Fruit fly (Drosophila melanogaster) whole organism, embryonic: ENCODE results near the gene Smox.

Experiments
- Adf1 ChIP-seq: fragments of 200-800 bp; sonication (Bioruptor generic); IDR thresholded peaks from 2 replicates; pipeline ENCODE4 v1.3.6; 2022; ENCODE audit warnings: missing biosample characterization, missing genetic modification characterization
- Aef1 ChIP-seq: fragments of 200-800 bp; sonication (Bioruptor generic); IDR thresholded peaks from 3 replicates; pipeline ENCODE4 v1.3.6; 2022; ENCODE audit warnings: missing biosample characterization, missing genetic modification characterization
- Asciz ChIP-seq: fragments of 200-800 bp; sonication (Bioruptor generic); optimal IDR thresholded peaks from 2 replicates; lab custom pipeline; 2017; ENCODE audit warnings: missing biosample characterization, mild to moderate bottlenecking, missing genetic modification characterization, missing genetic modification reagents
- CG15011 ChIP-seq: fragments of 200-800 bp; sonication (Bioruptor generic); optimal IDR thresholded peaks from 3 replicates; lab custom pipeline; 2018; ENCODE audit warnings: missing biosample characterization, mild to moderate bottlenecking, missing genetic modification characterization
- CG16815 ChIP-seq: fragments of 200-800 bp; sonication (Bioruptor generic); optimal IDR thresholded peaks from 3 replicates; lab custom pipeline; 2017; ENCODE audit warnings: missing biosample characterization, mild to moderate bottlenecking, missing genetic modification characterization
- CG17385 ChIP-seq: fragments of 200-800 bp; sonication (Bioruptor generic); optimal IDR thresholded peaks from 3 replicates; lab custom pipeline; 2018; ENCODE audit warnings: missing biosample characterization, mild to moderate bottlenecking, missing genetic modification characterization
- CG18764 ChIP-seq: fragments of 200-800 bp; sonication (Bioruptor generic); optimal IDR thresholded peaks from 3 replicates; lab custom pipeline; 2016; ENCODE audit warnings: missing biosample characterization, missing genetic modification characterization
- CG2678 ChIP-seq: fragments of 200-800 bp; sonication (Bioruptor generic); optimal IDR thresholded peaks from 3 replicates; lab custom pipeline; 2019; ENCODE audit warnings: missing biosample characterization, mild to moderate bottlenecking, missing genetic modification characterization, moderate library complexity
- CG3065 ChIP-seq: fragments of 200-800 bp; sonication (Bioruptor generic); optimal IDR thresholded peaks from 2 replicates; lab custom pipeline; 2016; ENCODE audit warnings: missing biosample characterization, missing genetic modification characterization
- CG32772 ChIP-seq: fragments of 200-800 bp; sonication (Bioruptor generic); IDR thresholded peaks from 2 replicates; pipeline ENCODE4 v1.3.6; 2022; ENCODE audit warnings: missing biosample characterization, missing genetic modification characterization
- CG4328 ChIP-seq: fragments of 200-800 bp; sonication (Bioruptor generic); optimal IDR thresholded peaks from 3 replicates; lab custom pipeline; 2017; ENCODE audit warnings: missing biosample characterization, missing genetic modification reagents, missing genetic modification characterization
- CG4820 ChIP-seq: fragments of 200-800 bp; sonication (Bioruptor generic); optimal IDR thresholded peaks from 3 replicates; lab custom pipeline; 2016; ENCODE audit warnings: missing biosample characterization, missing genetic modification characterization
- CG5953 ChIP-seq: fragments of 200-800 bp; sonication (Bioruptor generic); IDR thresholded peaks from 2 replicates; pipeline ENCODE4 v1.3.6; 2022; ENCODE audit warnings: missing biosample characterization, missing genetic modification characterization
- CG6791 ChIP-seq: fragments of 200-800 bp; sonication (Bioruptor generic); IDR thresholded peaks from 3 replicates; pipeline ENCODE4 v1.3.6; 2022; ENCODE audit warnings: missing biosample characterization, missing genetic modification characterization; ENCODE audit not compliant: partially characterized antibody
- CG9437 ChIP-seq: fragments of 200-800 bp; sonication (Bioruptor generic); optimal IDR thresholded peaks from 2 replicates; lab custom pipeline; 2018; ENCODE audit warnings: missing biosample characterization, mild to moderate bottlenecking, missing genetic modification characterization
- CG9876 ChIP-seq: fragments of 200-800 bp; sonication (Bioruptor generic); optimal IDR thresholded peaks from 2 replicates; lab custom pipeline; 2016; ENCODE audit warnings: missing biosample characterization, missing genetic modification characterization
- Dek ChIP-seq: fragments of 200-800 bp; sonication (Bioruptor generic); optimal IDR thresholded peaks from 3 replicates; lab custom pipeline; 2019; ENCODE audit warnings: missing biosample characterization, mild to moderate bottlenecking, missing genetic modification characterization, moderate library complexity
- Dll ChIP-seq: fragments of 200-800 bp; sonication (Bioruptor generic); IDR thresholded peaks from 4 replicates; pipeline ENCODE4 v1.3.6; 2022; ENCODE audit warnings: missing biosample characterization, missing genetic modification characterization; ENCODE audit not compliant: partially characterized antibody
- Dp ChIP-seq: fragments of 200-800 bp; sonication (Bioruptor generic); optimal IDR thresholded peaks from 2 replicates; lab custom pipeline; 2018; ENCODE audit warnings: missing biosample characterization, mild to moderate bottlenecking, missing genetic modification characterization, moderate library complexity
- HLH4C ChIP-seq: fragments of 200-800 bp; sonication (Bioruptor generic); IDR thresholded peaks from 3 replicates; pipeline ENCODE4 v1.3.6; 2022; ENCODE audit warnings: missing biosample characterization, missing genetic modification characterization; ENCODE audit not compliant: partially characterized antibody
- HmgD ChIP-seq: fragments of 200-800 bp; sonication (Bioruptor generic); optimal IDR thresholded peaks from 3 replicates; lab custom pipeline; 2016; ENCODE audit warnings: missing biosample characterization, missing genetic modification characterization
- Hr39 ChIP-seq: fragments of >200 bp; optimal IDR thresholded peaks from 2 replicates; lab custom pipeline; 2017
- Meics ChIP-seq: fragments of 200-800 bp; sonication (Bioruptor generic); optimal IDR thresholded peaks from 2 replicates; lab custom pipeline; 2017; ENCODE audit warnings: missing biosample characterization, mild to moderate bottlenecking, missing genetic modification characterization
- NC2α ChIP-seq: fragments of 200-800 bp; sonication (Bioruptor generic); optimal IDR thresholded peaks from 2 replicates; lab custom pipeline; 2016; ENCODE audit warnings: missing biosample characterization, missing genetic modification characterization
- Nf-YA ChIP-seq: fragments of 200-800 bp; sonication (Bioruptor generic); IDR thresholded peaks from 2 replicates; pipeline ENCODE4 v1.3.6; 2022; ENCODE audit warnings: missing biosample characterization, missing genetic modification characterization
- Nf-YB ChIP-seq: fragments of 200-800 bp; sonication (Bioruptor generic); optimal IDR thresholded peaks from 3 replicates; lab custom pipeline; 2019; ENCODE audit warnings: missing biosample characterization, mild to moderate bottlenecking, missing genetic modification characterization, moderate library complexity
- Oli ChIP-seq: fragments of 200-800 bp; sonication (Bioruptor generic); optimal IDR thresholded peaks from 2 replicates; lab custom pipeline; 2018; ENCODE audit warnings: missing biosample characterization, mild to moderate bottlenecking, missing genetic modification characterization, moderate library complexity
- PHDP ChIP-seq: fragments of 200-800 bp; sonication (Bioruptor generic); optimal IDR thresholded peaks from 3 replicates; lab custom pipeline; 2018; ENCODE audit warnings: missing biosample characterization, mild to moderate bottlenecking, missing genetic modification characterization, moderate library complexity
- Side ChIP-seq: fragments of 200-800 bp; sonication (Bioruptor generic); optimal IDR thresholded peaks from 2 replicates; lab custom pipeline; 2016; ENCODE audit warnings: missing biosample characterization, missing genetic modification characterization
- Sox102F ChIP-seq: fragments of 200-800 bp; sonication (Bioruptor generic); optimal IDR thresholded peaks from 2 replicates; lab custom pipeline; 2018; ENCODE audit warnings: missing biosample characterization, mild to moderate bottlenecking, missing genetic modification characterization, moderate library complexity
- YL-1 ChIP-seq: fragments of 200-800 bp; sonication (Bioruptor generic); optimal IDR thresholded peaks from 3 replicates; lab custom pipeline; 2017; ENCODE audit warnings: missing biosample characterization, mild to moderate bottlenecking, missing genetic modification characterization
- ac ChIP-seq: fragments of 200-800 bp; sonication (Bioruptor generic); optimal IDR thresholded peaks from 3 replicates; lab custom pipeline; 2017; ENCODE audit warnings: missing biosample characterization, mild to moderate bottlenecking, missing genetic modification characterization
- ato ChIP-seq: fragments of 200-800 bp; sonication (Bioruptor generic); IDR thresholded peaks from 2 replicates; pipeline ENCODE4 v1.3.6; 2022; ENCODE audit warnings: missing biosample characterization, missing genetic modification characterization; ENCODE audit not compliant: partially characterized antibody
- cad ChIP-seq: fragments of >200 bp; optimal IDR thresholded peaks from 2 replicates; lab custom pipeline; 2017; ENCODE audit warnings: missing biosample characterization, missing genetic modification characterization
- dpn ChIP-seq, 2 experiments: fragments of 200-800 bp; sonication (Bioruptor generic); optimal IDR thresholded peaks; 3 replicates each; lab custom pipeline; 2016; ENCODE audit warnings: missing biosample characterization in 2 of 2, missing genetic modification characterization in 2 of 2
- ewg ChIP-seq: fragments of 200-800 bp; sonication (Bioruptor generic); optimal IDR thresholded peaks from 3 replicates; lab custom pipeline; 2017; ENCODE audit warnings: mild to moderate bottlenecking, missing biosample characterization, missing genetic modification reagents, missing genetic modification characterization
- fru ChIP-seq: fragments of >200 bp; optimal IDR thresholded peaks from 2 replicates; lab custom pipeline; 2017
- jumu ChIP-seq: fragments of 200-800 bp; sonication (Bioruptor generic); optimal IDR thresholded peaks from 3 replicates; lab custom pipeline; 2016; ENCODE audit warnings: missing biosample characterization, missing genetic modification characterization
- mam ChIP-seq: fragments of 200-800 bp; sonication (Bioruptor generic); optimal IDR thresholded peaks from 3 replicates; lab custom pipeline; 2016; ENCODE audit warnings: missing biosample characterization, missing genetic modification characterization
- mirr ChIP-seq: fragments of 200-800 bp; sonication (Bioruptor generic); optimal IDR thresholded peaks from 3 replicates; lab custom pipeline; 2018; ENCODE audit warnings: missing biosample characterization, mild to moderate bottlenecking, missing genetic modification characterization
- onecut ChIP-seq: fragments of 200-800 bp; sonication (Bioruptor generic); IDR thresholded peaks from 2 replicates; pipeline ENCODE4 v1.3.6; 2022; ENCODE audit warnings: missing biosample characterization, missing genetic modification characterization
- rib ChIP-seq: fragments of 200-800 bp; sonication (Bioruptor generic); IDR thresholded peaks from 2 replicates; pipeline ENCODE4 v1.3.6; 2022; ENCODE audit warnings: missing biosample characterization, missing genetic modification characterization
- ro ChIP-seq: fragments of 200-800 bp; sonication (Bioruptor generic); IDR thresholded peaks from 2 replicates; pipeline ENCODE4 v1.3.6; 2022; ENCODE audit warnings: missing biosample characterization, missing genetic modification characterization
- row ChIP-seq: fragments of 200-800 bp; sonication (Bioruptor generic); IDR thresholded peaks from 3 replicates; pipeline ENCODE4 v1.3.6; 2022; ENCODE audit warnings: missing biosample characterization, missing genetic modification characterization
- sens ChIP-seq: fragments of 200-800 bp; sonication (Bioruptor generic); peaks from one replicate; lab custom pipeline; 2016; ENCODE audit warnings: missing biosample characterization, missing genetic modification characterization
- slbo ChIP-seq: fragments of 200-800 bp; sonication (Bioruptor generic); IDR thresholded peaks from 2 replicates; pipeline ENCODE4 v1.3.6; 2022; ENCODE audit warnings: missing biosample characterization, missing genetic modification characterization
- slou ChIP-seq: fragments of 200-800 bp; sonication (Bioruptor generic); optimal IDR thresholded peaks from 3 replicates; lab custom pipeline; 2016; ENCODE audit warnings: missing biosample characterization, missing genetic modification characterization
- slp2 ChIP-seq: fragments of 200-800 bp; sonication (Bioruptor generic); optimal IDR thresholded peaks from 2 replicates; lab custom pipeline; 2016; ENCODE audit warnings: missing biosample characterization, missing genetic modification characterization
- unpg ChIP-seq: fragments of 200-800 bp; sonication (Bioruptor generic); optimal IDR thresholded peaks from 3 replicates; lab custom pipeline; 2018; ENCODE audit warnings: missing biosample characterization, mild to moderate bottlenecking, missing genetic modification characterization, moderate library complexity
- wor ChIP-seq: fragments of 200-800 bp; sonication (Bioruptor generic); IDR thresholded peaks from 2 replicates; pipeline ENCODE4 v1.3.6; 2022; ENCODE audit warnings: missing biosample characterization, missing genetic modification characterization
- z ChIP-seq: fragments of 200-800 bp; sonication (Bioruptor generic); IDR thresholded peaks from 3 replicates; pipeline ENCODE4 v1.3.6; 2022; ENCODE audit warnings: missing biosample characterization, missing genetic modification characterization

The Smox gene

dm6 chrX:8091017-8091620 is 51.0 kb downstream of the Smox start (continued):
- TF ChIP-seq Aef1 (GFP tag; lab: Robert Waterston, UW) = peak; percentile 98
- peak; percentile 12 for TF ChIP-seq Dp (GFP tag; lab: Kevin White, UChicago)
- TF ChIP-seq onecut = peak; percentile 95
- peak; percentile 32 for TF ChIP-seq HmgD (GFP tag; lab: Kevin White, UChicago)
- TF ChIP-seq jumu = peak; percentile 91
- peak; percentile 98 for TF ChIP-seq CG32772
- TF ChIP-seq CG6791 = no peak
- TF ChIP-seq cad (GFP tag; lab: Kevin White, UChicago) = no peak
- peak; percentile 98 for TF ChIP-seq Meics
- peak; percentile 79 for TF ChIP-seq CG4328 (GFP tag; lab: Kevin White, UChicago)
- TF ChIP-seq ac = peak; percentile 68
- peak; percentile 76 for TF ChIP-seq z (GFP tag; lab: Robert Waterston, UW)
- TF ChIP-seq PHDP (tag; lab: Kevin White, UChicago) = peak; percentile 97
- peak; percentile 97 for TF ChIP-seq CG2678 (tag; lab: Kevin White, UChicago)
- peak; percentile 94 for TF ChIP-seq CG15011
- TF ChIP-seq ewg (GFP tag; lab: Kevin White, UChicago) = peak; percentile 93
- TF ChIP-seq CG3065 (GFP tag; lab: Kevin White, UChicago) = peak; percentile 87
- peak; percentile 74 for TF ChIP-seq slp2 (GFP tag; lab: Kevin White, UChicago)
- peak; percentile 99 for TF ChIP-seq CG5953
- TF ChIP-seq rib (GFP tag; lab: Robert Waterston, UW) = peak; percentile 98
- TF ChIP-seq CG17385 (GFP tag; lab: Kevin White, UChicago) = peak; percentile 95
- TF ChIP-seq slou (GFP tag; lab: Kevin White, UChicago) = peak; percentile 94
- peak; percentile 91 for TF ChIP-seq CG16815
- TF ChIP-seq mirr (GFP tag; lab: Kevin White, UChicago) = peak; percentile 57
- peak; percentile 76 for TF ChIP-seq YL-1 (GFP tag; lab: Kevin White, UChicago)
- TF ChIP-seq Dek (tag; lab: Kevin White, UChicago) = peak; percentile 94
- peak; percentile 97 for TF ChIP-seq wor
- TF ChIP-seq Adf1 = peak; percentile 90
- peak; percentile 67; the same call in 3 of the 4 replicates for TF ChIP-seq Dll (GFP tag; lab: Robert Waterston, UW)
- peak; percentile 99 for TF ChIP-seq slbo
- TF ChIP-seq ro (GFP tag; lab: Robert Waterston, UW) = peak; percentile 95
- peak; percentile 91 for TF ChIP-seq mam (GFP tag; lab: Kevin White, UChicago)
- TF ChIP-seq CG9437 (GFP tag; lab: Kevin White, UChicago) = peak; percentile 88
- TF ChIP-seq CG4820 = peak; percentile 95
- peak; percentile 96 for TF ChIP-seq Asciz (GFP tag; lab: Kevin White, UChicago)
- peak; percentile 98 for TF ChIP-seq unpg (GFP tag; lab: Kevin White, UChicago)
- peak; percentile 94 to 97 for TF ChIP-seq dpn (GFP tag; optimal IDR thresholded peaks at IDR 0.05; lab: Kevin White, UChicago)
- TF ChIP-seq HLH4C = no peak
- peak; percentile 78 for TF ChIP-seq Side
- TF ChIP-seq Nf-YB (GFP tag; lab: Kevin White, UChicago) = peak; percentile 83
- TF ChIP-seq sens = peak; percentile 98
- TF ChIP-seq row (GFP tag; lab: Robert Waterston, UW) = peak; percentile 99
- TF ChIP-seq CG9876 (GFP tag; lab: Kevin White, UChicago) = peak; percentile 50
- TF ChIP-seq CG18764 = peak; percentile 91
- peak; percentile 97 for TF ChIP-seq Sox102F (GFP tag; lab: Kevin White, UChicago)
- TF ChIP-seq ato (GFP tag; lab: Robert Waterston, UW) = no peak; the same call in 1 of the 2 replicates
- peak; percentile 65 for TF ChIP-seq NC2α (GFP tag; lab: Kevin White, UChicago)
- TF ChIP-seq Hr39 = no peak
- TF ChIP-seq Nf-YA (GFP tag; lab: Robert Waterston, UW) = peak; percentile 97
- peak; percentile 95 for TF ChIP-seq Oli
- no peak for TF ChIP-seq fru (lab: Kevin White, UChicago)
